Fruit fly (Drosophila melanogaster) S2 (cell line): ENCODE data around the gene CG14693.

Source experiments
- CG8478 ChIP-seq: fragments of >200 bp; optimal IDR thresholded peaks from 2 replicates; lab custom pipeline; 2018
- CTCF ChIP-seq, 2 experiments: fragments of >200 bp; optimal IDR thresholded peaks; 2 replicates each; lab custom pipeline; 2018

- TF ChIP-seq CG8478 (lab: Kevin White, UChicago) (no peak), CTCF (optimal IDR thresholded peaks at IDR 0.05; lab: Kevin White, UChicago) (no peak)
Measured at dm6 chr3R:10849515-10849973, 34.7 kb upstream of the CG14693 start, which contains the start of gene CG42394.
